Worm (Caenorhabditis elegans): ENCODE measurements around the gene rab-6.1.

Gene rab-6.1

ce11 chrIII:8983135-8983534 lies 22.6 kb downstream of the rab-6.1 start:
- no peak for TF ChIP-seq ztf-29 (GFP tag; IDR thresholded peaks at IDR 0.05)
- no peak for TF ChIP-seq ref-1 (GFP tag; conservative IDR thresholded peaks at IDR 0.05)
- no peak for TF ChIP-seq ztf-23 (GFP tag; IDR thresholded peaks at IDR 0.05)
- TF ChIP-seq cog-1 (tag; optimal IDR thresholded peaks at IDR 0.05): no peak
- no peak for TF ChIP-seq med-1 (GFP tag; optimal IDR thresholded peaks at IDR 0.05; ENCODE audit: insufficient read depth)
- no peak for TF ChIP-seq flt-1 (GFP tag; IDR thresholded peaks at IDR 0.05)
- no peak for TF ChIP-seq tab-1 (GFP tag; IDR thresholded peaks at IDR 0.05)
- TF ChIP-seq T22C8.4 (GFP tag; IDR thresholded peaks at IDR 0.05): no peak
- TF ChIP-seq klf-2 (GFP tag; conservative IDR thresholded peaks at IDR 0.05): no peak

- TF ChIP-seq med-1 (GFP tag; optimal IDR thresholded peaks at IDR 0.05; ENCODE audit: insufficient read depth) (no peak), ztf-23 (GFP tag; IDR thresholded peaks at IDR 0.05) (0 out of 2 replicates have a peak, but pooled peaks have one; percentile 44), flt-1 (GFP tag; IDR thresholded peaks at IDR 0.05) (0 out of 2 replicates have a peak, but pooled peaks have one; percentile 10)
Measured at ce11 chrIII:8981847-8982479, 23.8 kb downstream of the rab-6.1 start, which contains the start of gene pde-2. pde-2 (minus strand) TSS chrIII:8981897.

- TF ChIP-seq ztf-23 (GFP tag; IDR thresholded peaks at IDR 0.05) (no peak), flt-1 (GFP tag; IDR thresholded peaks at IDR 0.05) (no peak), cog-1 (tag; optimal IDR thresholded peaks at IDR 0.05) (no peak), ztf-29 (GFP tag; IDR thresholded peaks at IDR 0.05) (no peak), klf-2 (GFP tag; conservative IDR thresholded peaks at IDR 0.05) (no peak), ref-1 (GFP tag; conservative IDR thresholded peaks at IDR 0.05) (no peak), T22C8.4 (GFP tag; IDR thresholded peaks at IDR 0.05) (no peak), tab-1 (GFP tag; IDR thresholded peaks at IDR 0.05) (no peak), med-1 (GFP tag; optimal IDR thresholded peaks at IDR 0.05; ENCODE audit: insufficient read depth) (no peak)
Measured at ce11 chrIII:8980892-8981291, 24.9 kb downstream of the rab-6.1 start.

ce11 chrIII:8978512-8979352 lies 27.0 kb downstream of the rab-6.1 start:
- no peak for TF ChIP-seq T22C8.4 (GFP tag; IDR thresholded peaks at IDR 0.05)
- TF ChIP-seq ztf-23 (GFP tag; IDR thresholded peaks at IDR 0.05): no peak
- no peak for TF ChIP-seq ztf-29 (GFP tag; IDR thresholded peaks at IDR 0.05)
- no peak for TF ChIP-seq klf-2 (GFP tag; conservative IDR thresholded peaks at IDR 0.05)
- no peak for TF ChIP-seq tab-1 (GFP tag; IDR thresholded peaks at IDR 0.05)
- no peak for TF ChIP-seq flt-1 (GFP tag; IDR thresholded peaks at IDR 0.05)
- no peak for TF ChIP-seq cog-1 (tag; optimal IDR thresholded peaks at IDR 0.05)
- no peak for TF ChIP-seq ref-1 (GFP tag; conservative IDR thresholded peaks at IDR 0.05)
- TF ChIP-seq med-1 (GFP tag; optimal IDR thresholded peaks at IDR 0.05; ENCODE audit: insufficient read depth): no peak

ce11 chrIII:8974835-8975234 lies 30.9 kb downstream of the rab-6.1 start:
- TF ChIP-seq ztf-23 (GFP tag; IDR thresholded peaks at IDR 0.05) (no peak), T22C8.4 (GFP tag; IDR thresholded peaks at IDR 0.05) (no peak), cog-1 (tag; optimal IDR thresholded peaks at IDR 0.05) (no peak)

- TF ChIP-seq med-1 (GFP tag; optimal IDR thresholded peaks at IDR 0.05; ENCODE audit: insufficient read depth): no peak
- no peak for TF ChIP-seq klf-2 (GFP tag; conservative IDR thresholded peaks at IDR 0.05)
- TF ChIP-seq tab-1 (GFP tag; IDR thresholded peaks at IDR 0.05): no peak
- TF ChIP-seq ref-1 (GFP tag; conservative IDR thresholded peaks at IDR 0.05): no peak
- no peak for TF ChIP-seq ztf-29 (GFP tag; IDR thresholded peaks at IDR 0.05)
- no peak for TF ChIP-seq T22C8.4 (GFP tag; IDR thresholded peaks at IDR 0.05)
- no peak for TF ChIP-seq flt-1 (GFP tag; IDR thresholded peaks at IDR 0.05)
- TF ChIP-seq cog-1 (tag; optimal IDR thresholded peaks at IDR 0.05): no peak
- no peak for TF ChIP-seq ztf-23 (GFP tag; IDR thresholded peaks at IDR 0.05)
Measured at ce11 chrIII:8973826-8974225, 31.9 kb downstream of the rab-6.1 start, which contains the start of gene R08D7.5. R08D7.5 (plus strand) TSS chrIII:8974126.

- no peak for TF ChIP-seq flt-1 (GFP tag; IDR thresholded peaks at IDR 0.05)
- no peak for TF ChIP-seq med-1 (GFP tag; optimal IDR thresholded peaks at IDR 0.05; ENCODE audit: insufficient read depth)
- TF ChIP-seq T22C8.4 (GFP tag; IDR thresholded peaks at IDR 0.05): no peak
Measured at ce11 chrIII:8973163-8973562, 32.6 kb downstream of the rab-6.1 start.

- TF ChIP-seq tab-1 (GFP tag; IDR thresholded peaks at IDR 0.05): peak; percentile 57; the same call in 1 of the 2 replicates
- no peak for TF ChIP-seq klf-2 (GFP tag; conservative IDR thresholded peaks at IDR 0.05)
- 0 out of 2 replicates have a peak, but pooled peaks have one; percentile 47 for TF ChIP-seq flt-1 (GFP tag; IDR thresholded peaks at IDR 0.05)
- TF ChIP-seq ztf-29 (GFP tag; IDR thresholded peaks at IDR 0.05): no peak
- TF ChIP-seq ref-1 (GFP tag; conservative IDR thresholded peaks at IDR 0.05): no peak
- TF ChIP-seq med-1 (GFP tag; optimal IDR thresholded peaks at IDR 0.05; ENCODE audit: insufficient read depth): peak; percentile 54
- peak; percentile 66; the same call in 1 of the 2 replicates for TF ChIP-seq ztf-23 (GFP tag; IDR thresholded peaks at IDR 0.05)
- TF ChIP-seq T22C8.4 (GFP tag; IDR thresholded peaks at IDR 0.05): no peak
- no peak for TF ChIP-seq cog-1 (tag; optimal IDR thresholded peaks at IDR 0.05)
Measured at ce11 chrIII:8971255-8972020, 34.3 kb downstream of the rab-6.1 start, which contains the start of the genes eif-3.D and R08D7.4. eif-3.D (minus strand) TSS chrIII:8971578. R08D7.4 (plus strand) TSS chrIII:8971892.

- TF ChIP-seq cog-1 (tag; optimal IDR thresholded peaks at IDR 0.05): no peak
- no peak for TF ChIP-seq ztf-29 (GFP tag; IDR thresholded peaks at IDR 0.05)
- TF ChIP-seq med-1 (GFP tag; optimal IDR thresholded peaks at IDR 0.05; ENCODE audit: insufficient read depth): no peak
- no peak for TF ChIP-seq flt-1 (GFP tag; IDR thresholded peaks at IDR 0.05)
- TF ChIP-seq klf-2 (GFP tag; conservative IDR thresholded peaks at IDR 0.05): no peak
- no peak for TF ChIP-seq T22C8.4 (GFP tag; IDR thresholded peaks at IDR 0.05)
- no peak for TF ChIP-seq tab-1 (GFP tag; IDR thresholded peaks at IDR 0.05)
- TF ChIP-seq ztf-23 (GFP tag; IDR thresholded peaks at IDR 0.05): no peak
- no peak for TF ChIP-seq ref-1 (GFP tag; conservative IDR thresholded peaks at IDR 0.05)
Measured at ce11 chrIII:8967639-8968038, 38.1 kb downstream of the rab-6.1 start, which contains the start of the genes bud-13 and rpap-2. bud-13 (minus strand) TSS chrIII:8967727. rpap-2 (plus strand) TSS chrIII:8967967.

All from whole organism, midembryonic.